Fruit fly (Drosophila melanogaster) whole organism, prepupa: ENCODE data around the gene He.

Experiments used
- CG1621 ChIP-seq: fragments of 200-800 bp; sonication (Bioruptor generic); optimal IDR thresholded peaks from 3 replicates; lab custom pipeline; 2018; ENCODE audit warnings: missing biosample characterization, mild to moderate bottlenecking, missing genetic modification characterization
- CG16779 ChIP-seq: fragments of 200-800 bp; sonication (Bioruptor generic); optimal IDR thresholded peaks from 3 replicates; lab custom pipeline; 2017; ENCODE audit warnings: missing biosample characterization, mild to moderate bottlenecking, missing genetic modification characterization
- CG3032 ChIP-seq: fragments of 200-800 bp; optimal IDR thresholded peaks from 2 replicates; lab custom pipeline; 2019; ENCODE audit warnings: missing biosample characterization, mild to moderate bottlenecking, missing genetic modification characterization, moderate library complexity
- CG31627 ChIP-seq: fragments of 200-800 bp; sonication (Bioruptor generic); optimal IDR thresholded peaks from 3 replicates; lab custom pipeline; 2016; ENCODE audit warnings: missing biosample characterization, missing genetic modification characterization
- CG3919 ChIP-seq: fragments of 200-800 bp; sonication (Bioruptor generic); optimal IDR thresholded peaks from 3 replicates; lab custom pipeline; 2016; ENCODE audit warnings: missing biosample characterization, missing genetic modification characterization
- CG6854 ChIP-seq: fragments of 200-800 bp; sonication (Bioruptor generic); optimal IDR thresholded peaks from 2 replicates; lab custom pipeline; 2017; ENCODE audit warnings: missing biosample characterization, mild to moderate bottlenecking, missing genetic modification characterization
- Eip75B ChIP-seq: fragments of 200-800 bp; sonication (Bioruptor generic); optimal IDR thresholded peaks from 3 replicates; lab custom pipeline; 2016; ENCODE audit warnings: missing biosample characterization, missing genetic modification characterization
- Met ChIP-seq: fragments of 200-800 bp; sonication (Bioruptor generic); optimal IDR thresholded peaks from 3 replicates; lab custom pipeline; 2016; ENCODE audit warnings: missing biosample characterization, missing genetic modification characterization
- dsx ChIP-seq: fragments of 200-800 bp; optimal IDR thresholded peaks from 3 replicates; lab custom pipeline; 2019; ENCODE audit warnings: missing biosample characterization, mild to moderate bottlenecking, missing genetic modification characterization, moderate library complexity; ENCODE audit not compliant: poor library complexity, severe bottlenecking
- eg ChIP-seq: fragments of 200-800 bp; sonication (Bioruptor generic); IDR thresholded peaks from 3 replicates; pipeline ENCODE4 v1.3.6; 2022; ENCODE audit warnings: missing biosample characterization, missing genetic modification characterization
- pdm3 ChIP-seq: fragments of 200-800 bp; sonication (Bioruptor generic); optimal IDR thresholded peaks from 3 replicates; lab custom pipeline; 2016; ENCODE audit warnings: missing biosample characterization, missing genetic modification characterization

He gene

dm6 chr2L:13923984-13924383 lies 48.8 kb downstream of the He start (continued):
- TF ChIP-seq dsx (GFP tag; lab: Kevin White, UChicago), result no peak
- no peak for TF ChIP-seq CG3919 (GFP tag; lab: Kevin White, UChicago)
- TF ChIP-seq CG6854 (GFP tag; lab: Kevin White, UChicago), result no peak

- TF ChIP-seq CG3032 (tag; lab: Kevin White, UChicago) (no peak), eg (GFP tag; lab: Robert Waterston, UW) (peak; percentile 31; the same call in 1 of the 3 replicates), CG31627 (no peak), Met (no peak), Eip75B (GFP tag; lab: Kevin White, UChicago) (no peak), CG16779 (tag; lab: Kevin White, UChicago) (no peak), CG1621 (no peak), pdm3 (GFP tag; lab: Kevin White, UChicago) (no peak)
- TF ChIP-seq, all 60 proteins: peak for 1
Observed at dm6 chr2L:13923453-13923852, 49.3 kb downstream of the He start, which contains the start of gene Vajk1. Gene Vajk1, minus strand, starts transcription at chr2L:13923553.
